Worm (Caenorhabditis elegans) whole organism, young adult: ENCODE measurements around the gene F18G5.6.

ENCODE experiments used
- B0261.1 ChIP-seq: sonication (generic microtip); optimal IDR thresholded peaks from 2 replicates; lab custom pipeline; 2016; ENCODE audit warnings: mild to moderate bottlenecking, missing genetic modification characterization, moderate library complexity, missing compliant biosample characterization
- B0336.3 ChIP-seq: fragments of 200-800 bp; sonication (Bioruptor generic); IDR thresholded peaks from 2 replicates; pipeline ENCODE4 v1.3.6; 2022; ENCODE audit warnings: missing genetic modification characterization, missing compliant biosample characterization
- F23B12.7 ChIP-seq: sonication (generic microtip); optimal IDR thresholded peaks from 2 replicates; lab custom pipeline; 2017; ENCODE audit warnings: missing genetic modification characterization, mild to moderate bottlenecking, missing compliant biosample characterization, antibody characterized with exemption, moderate library complexity; ENCODE audit not compliant: insufficient read depth
- F55B11.4 ChIP-seq: sonication (generic microtip); optimal IDR thresholded peaks from 2 replicates; lab custom pipeline; 2016; ENCODE audit warnings: missing compliant biosample characterization, missing genetic modification characterization, borderline replicate concordance; ENCODE audit not compliant: insufficient read depth
- K11D2.4 ChIP-seq: fragments of 200-800 bp; sonication (Bioruptor generic); IDR thresholded peaks from 2 replicates; pipeline ENCODE4 v1.3.6; 2022; ENCODE audit warnings: missing genetic modification reagents, missing genetic modification characterization, missing compliant biosample characterization
- K12H6.12 ChIP-seq: fragments of 200-800 bp; sonication (Bioruptor generic); optimal IDR thresholded peaks from 2 replicates; lab custom pipeline; 2018; ENCODE audit warnings: mild to moderate bottlenecking, missing genetic modification characterization, missing compliant biosample characterization
- T07F8.4 ChIP-seq: sonication (generic microtip); optimal IDR thresholded peaks from 2 replicates; lab custom pipeline; 2016; ENCODE audit warnings: mild to moderate bottlenecking, missing genetic modification characterization, moderate library complexity, missing compliant biosample characterization
- Y53G8AR.9 ChIP-seq: fragments of 200-800 bp; sonication (Bioruptor generic); conservative IDR thresholded peaks from 2 replicates; pipeline ENCODE4 v1.3.6; 2022; ENCODE audit warnings: missing genetic modification reagents, missing genetic modification characterization, missing compliant biosample characterization
- Y56A3A.18 ChIP-seq: fragments of 200-800 bp; sonication (Bioruptor generic); IDR thresholded peaks from 2 replicates; pipeline ENCODE4 v1.3.6; 2022; ENCODE audit warnings: missing genetic modification reagents, missing genetic modification characterization, missing compliant biosample characterization
- ZK185.1 ChIP-seq: sonication (generic microtip); optimal IDR thresholded peaks from 2 replicates; lab custom pipeline; 2016; ENCODE audit warnings: mild to moderate bottlenecking, missing genetic modification characterization, missing compliant biosample characterization; ENCODE audit not compliant: poor library complexity, severe bottlenecking
- ama-1 ChIP-seq, 3 experiments: fragments of 150-350 bp in 1 of 3; sonication (generic microtip) in 2 of 3; optimal IDR thresholded peaks; 2 replicates each; lab custom pipeline; 2014 to 2018; ENCODE audit warnings: missing biosample characterization in 2 of 3, missing genetic modification characterization in 2 of 3, missing genetic modification reagents in 2 of 3
- athp-1 ChIP-seq: sonication (generic microtip); optimal IDR thresholded peaks from 2 replicates; lab custom pipeline; 2017; ENCODE audit warnings: mild to moderate bottlenecking, missing genetic modification characterization, missing compliant biosample characterization
- bed-1 ChIP-seq: fragments of 200-800 bp; sonication (Bioruptor generic); IDR thresholded peaks from 2 replicates; pipeline ENCODE4 v1.3.6; 2022; ENCODE audit warnings: missing genetic modification reagents, missing genetic modification characterization, missing compliant biosample characterization
- cebp-2 ChIP-seq: fragments of 200-800 bp; sonication (Bioruptor generic); IDR thresholded peaks from 2 replicates; pipeline ENCODE4 v1.3.6; 2022; ENCODE audit warnings: missing genetic modification characterization, missing compliant biosample characterization
- ceh-79 ChIP-seq: sonication (generic microtip); optimal IDR thresholded peaks from 2 replicates; lab custom pipeline; 2017; ENCODE audit warnings: mild to moderate bottlenecking, missing genetic modification characterization, missing compliant biosample characterization
- die-1 ChIP-seq: sonication (generic microtip); optimal IDR thresholded peaks from 2 replicates; lab custom pipeline; 2016; ENCODE audit warnings: missing genotype, mild to moderate bottlenecking, missing genetic modification characterization, missing compliant biosample characterization
- dox-1 ChIP-seq: fragments of 200-800 bp; sonication (Bioruptor generic); IDR thresholded peaks from 2 replicates; pipeline ENCODE4 v1.3.6; 2022; ENCODE audit warnings: missing genetic modification reagents, missing genetic modification characterization, missing compliant biosample characterization
- dpl-1 ChIP-seq: fragments of 150-350 bp; optimal IDR thresholded peaks from 2 replicates; lab custom pipeline; 2014; ENCODE audit warnings: missing biosample characterization, missing genetic modification reagents, missing genetic modification characterization
- him-1 ChIP-seq: sonication (generic microtip); optimal IDR thresholded peaks from 2 replicates; lab custom pipeline; 2016; ENCODE audit warnings: missing genotype, missing genetic modification reagents, missing genetic modification characterization, missing compliant biosample characterization
- hlh-26 ChIP-seq: fragments of 200-800 bp; sonication (Bioruptor generic); conservative IDR thresholded peaks from 2 replicates; pipeline ENCODE4 v1.3.6; 2022; ENCODE audit warnings: missing genetic modification reagents, missing genetic modification characterization, missing compliant biosample characterization
- hmg-20 ChIP-seq: fragments of 200-800 bp; sonication (Bioruptor generic); IDR thresholded peaks from 2 replicates; pipeline ENCODE4 v1.3.6; 2022; ENCODE audit warnings: missing genetic modification reagents, missing genetic modification characterization, missing compliant biosample characterization
- hrde-1 ChIP-seq: sonication (generic microtip); optimal IDR thresholded peaks from 2 replicates; lab custom pipeline; 2016; ENCODE audit warnings: missing genetic modification characterization, mild to moderate bottlenecking, missing compliant biosample characterization, moderate library complexity, missing genotype, missing genetic modification reagents, borderline replicate concordance
- lag-1 ChIP-seq: fragments of 200-800 bp; sonication (Bioruptor generic); IDR thresholded peaks from 2 replicates; pipeline ENCODE4 v1.3.6; 2022; ENCODE audit warnings: missing genetic modification reagents, missing genetic modification characterization, missing compliant biosample characterization
- lin-26 ChIP-seq: fragments of 200-800 bp; sonication (Bioruptor generic); IDR thresholded peaks from 2 replicates; pipeline ENCODE4 v1.3.6; 2022; ENCODE audit warnings: missing genetic modification reagents, missing genetic modification characterization, missing compliant biosample characterization
- lin-35 ChIP-seq, 3 experiments: fragments of 150-350 bp in 2 of 3; sonication (generic microtip) in 1 of 3; optimal IDR thresholded peaks; 2 replicates each; lab custom pipeline; 2014 to 2018; ENCODE audit warnings: missing biosample characterization in 3 of 3, missing genetic modification characterization in 3 of 3, missing genetic modification reagents in 3 of 3
- lin-40 ChIP-seq: sonication (generic microtip); optimal IDR thresholded peaks from 2 replicates; lab custom pipeline; 2016; ENCODE audit warnings: missing genetic modification characterization, mild to moderate bottlenecking, missing compliant biosample characterization, missing genotype, missing genetic modification reagents
- lsl-1 ChIP-seq: fragments of 200-800 bp; sonication (Bioruptor generic); optimal IDR thresholded peaks from 2 replicates; lab custom pipeline; 2018; ENCODE audit warnings: mild to moderate bottlenecking, missing genetic modification characterization, moderate library complexity, missing compliant biosample characterization
- madf-10 ChIP-seq: sonication (generic microtip); optimal IDR thresholded peaks from 2 replicates; lab custom pipeline; 2016; ENCODE audit warnings: mild to moderate bottlenecking, missing genetic modification characterization, missing compliant biosample characterization
- madf-3 ChIP-seq: fragments of 200-800 bp; sonication (Bioruptor generic); IDR thresholded peaks from 2 replicates; pipeline ENCODE4 v1.3.6; 2022; ENCODE audit warnings: missing genetic modification reagents, missing genetic modification characterization, missing compliant biosample characterization
- madf-8 ChIP-seq: fragments of 200-800 bp; sonication (Bioruptor generic); conservative IDR thresholded peaks from 2 replicates; pipeline ENCODE4 v1.3.6; 2022; ENCODE audit warnings: missing genetic modification reagents, missing genetic modification characterization, missing compliant biosample characterization
- mcd-1 ChIP-seq: fragments of 200-800 bp; sonication (Bioruptor generic); IDR thresholded peaks from 2 replicates; pipeline ENCODE4 v1.3.6; 2022; ENCODE audit warnings: missing genetic modification reagents, missing genetic modification characterization, missing compliant biosample characterization
- mes-4 ChIP-seq: sonication (generic microtip); optimal IDR thresholded peaks from 2 replicates; lab custom pipeline; 2016; ENCODE audit warnings: missing genotype, missing genetic modification characterization, missing compliant biosample characterization
- mxl-1 ChIP-seq: sonication (generic microtip); optimal IDR thresholded peaks from 2 replicates; lab custom pipeline; 2016; ENCODE audit warnings: missing genetic modification characterization, missing compliant biosample characterization
- nfya-1 ChIP-seq: sonication (generic microtip); optimal IDR thresholded peaks from 2 replicates; lab custom pipeline; 2017; ENCODE audit warnings: antibody characterized with exemption, missing compliant biosample characterization, missing genetic modification characterization, borderline replicate concordance; ENCODE audit not compliant: insufficient read depth
- nfyb-1 ChIP-seq: fragments of 200-800 bp; sonication (Bioruptor generic); IDR thresholded peaks from 2 replicates; pipeline ENCODE4 v1.3.6; 2022; ENCODE audit warnings: missing genetic modification reagents, missing genetic modification characterization, missing compliant biosample characterization
- nhr-120 ChIP-seq: fragments of 200-800 bp; sonication (Bioruptor generic); IDR thresholded peaks from 2 replicates; pipeline ENCODE4 v1.3.6; 2022; ENCODE audit warnings: missing genetic modification characterization, missing compliant biosample characterization
- nhr-179 ChIP-seq: sonication (generic microtip); optimal IDR thresholded peaks from 2 replicates; lab custom pipeline; 2016; ENCODE audit warnings: mild to moderate bottlenecking, missing genetic modification characterization, missing compliant biosample characterization
- nhr-27 ChIP-seq: fragments of 200-800 bp; sonication (Bioruptor generic); optimal IDR thresholded peaks from 2 replicates; lab custom pipeline; 2018; ENCODE audit warnings: mild to moderate bottlenecking, missing genetic modification characterization, moderate library complexity, missing compliant biosample characterization
- nhr-80 ChIP-seq: sonication (generic microtip); optimal IDR thresholded peaks from 2 replicates; lab custom pipeline; 2016; ENCODE audit warnings: missing genetic modification characterization, missing compliant biosample characterization
- nhr-90 ChIP-seq: sonication (generic microtip); optimal IDR thresholded peaks from 2 replicates; lab custom pipeline; 2016; ENCODE audit warnings: missing genotype, mild to moderate bottlenecking, missing genetic modification characterization, missing compliant biosample characterization
- pha-4 ChIP-seq: fragments of 150-350 bp; sonication (generic microtip); optimal IDR thresholded peaks from 2 replicates; lab custom pipeline; 2014; ENCODE audit warnings: missing biosample characterization, missing genetic modification reagents, missing genetic modification characterization
- rcor-1 ChIP-seq: fragments of 200-800 bp; sonication (Bioruptor generic); IDR thresholded peaks from 2 replicates; pipeline ENCODE4 v1.3.6; 2022; ENCODE audit warnings: missing genetic modification reagents, missing genetic modification characterization, missing compliant biosample characterization
- sdz-38 ChIP-seq: sonication (generic microtip); optimal IDR thresholded peaks from 2 replicates; lab custom pipeline; 2016; ENCODE audit warnings: missing genotype, missing genetic modification characterization, missing compliant biosample characterization
- sea-2 ChIP-seq: fragments of 200-800 bp; sonication (Bioruptor generic); IDR thresholded peaks from 2 replicates; pipeline ENCODE4 v1.3.6; 2022; ENCODE audit warnings: missing genetic modification characterization, missing compliant biosample characterization
- tbx-9 ChIP-seq: sonication (generic microtip); optimal IDR thresholded peaks from 2 replicates; lab custom pipeline; 2016; ENCODE audit warnings: borderline replicate concordance, missing genetic modification characterization, inconsistent platforms, missing compliant biosample characterization
- tlf-1 ChIP-seq: fragments of 200-800 bp; sonication (Bioruptor generic); optimal IDR thresholded peaks from 2 replicates; lab custom pipeline; 2018; ENCODE audit warnings: mild to moderate bottlenecking, missing genetic modification characterization, missing compliant biosample characterization
- unc-130 ChIP-seq: sonication (generic microtip); optimal IDR thresholded peaks from 2 replicates; lab custom pipeline; 2016; ENCODE audit warnings: missing genetic modification reagents, missing genetic modification characterization, missing compliant biosample characterization
- zim-3 ChIP-seq: sonication (generic microtip); optimal IDR thresholded peaks from 2 replicates; lab custom pipeline; 2017; ENCODE audit warnings: mild to moderate bottlenecking, missing genetic modification characterization, moderate library complexity, missing compliant biosample characterization
- ztf-6 ChIP-seq: fragments of 200-800 bp; sonication (Bioruptor generic); IDR thresholded peaks from 2 replicates; pipeline ENCODE4 v1.3.6; 2022; ENCODE audit warnings: missing genetic modification reagents, missing genetic modification characterization, missing compliant biosample characterization

Gene F18G5.6

DNA sequence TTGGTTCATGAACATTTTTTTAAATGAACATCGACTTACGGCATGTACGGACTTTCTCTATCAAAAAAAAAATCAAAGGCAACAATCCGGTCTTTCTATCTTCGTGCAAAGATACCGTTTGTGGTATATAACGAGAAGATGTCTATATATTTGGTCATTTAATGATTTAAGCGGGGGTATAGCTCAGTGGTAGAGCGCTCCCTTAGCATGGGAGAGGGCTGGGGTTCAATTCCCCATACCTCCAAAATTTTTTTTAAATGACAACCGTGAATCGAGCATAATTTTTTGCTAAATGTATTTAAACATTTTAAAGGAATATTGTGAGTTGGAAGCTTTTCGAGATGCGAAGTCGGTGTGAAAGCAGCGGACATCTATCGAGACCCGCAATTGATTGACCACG, 25.4 kb downstream of the F18G5.6 start (continued):
- peak; percentile 58 for TF ChIP-seq T07F8.4 (tag; lab: Kevin White, UChicago)
- TF ChIP-seq hlh-26 (GFP tag; lab: Robert Waterston, UW) = no peak
- TF ChIP-seq die-1 (tag; lab: Kevin White, UChicago) = peak; percentile 86
- no peak for TF ChIP-seq hrde-1
- no peak for TF ChIP-seq zim-3
- TF ChIP-seq nhr-80 (tag; lab: Kevin White, UChicago) = peak; percentile 6
- TF ChIP-seq F23B12.7 = no peak
- no peak for TF ChIP-seq K12H6.12 (tag; lab: Kevin White, UChicago)
- TF ChIP-seq bed-1 (GFP tag; lab: Robert Waterston, UW) = no peak
- TF ChIP-seq mcd-1 (GFP tag; lab: Robert Waterston, UW) = no peak
- TF ChIP-seq Y53G8AR.9 = no peak
- TF ChIP-seq sdz-38 (tag; lab: Kevin White, UChicago) = peak; percentile 7
- peak; percentile 20; the same call in 1 of the 2 replicates for TF ChIP-seq rcor-1 (GFP tag; lab: Robert Waterston, UW)
- TF ChIP-seq lin-26 (GFP tag; lab: Robert Waterston, UW) = peak; percentile 93
- TF ChIP-seq mes-4 (tag; lab: Kevin White, UChicago) = peak; percentile 74
- no peak for TF ChIP-seq cebp-2 (GFP tag; lab: Robert Waterston, UW)
- TF ChIP-seq unc-130 (GFP tag; lab: Kevin White, UChicago) = no peak
- TF ChIP-seq ama-1 (optimal IDR thresholded peaks at IDR 0.05; lab: Kevin White, UChicago) = no peak
- peak; percentile 18 to 84 for TF ChIP-seq ama-1 (GFP tag; optimal IDR thresholded peaks at IDR 0.05; lab: Kevin White, UChicago)
- no peak for TF ChIP-seq dpl-1 (GFP tag; lab: Kevin White, UChicago)
- no peak for TF ChIP-seq tbx-9 (tag; lab: Kevin White, UChicago)
- peak; percentile 76 for TF ChIP-seq B0261.1 (tag; lab: Kevin White, UChicago)
- TF ChIP-seq tlf-1 = no peak
- no peak for TF ChIP-seq lsl-1 (GFP tag; lab: Kevin White, UChicago)
- no peak for TF ChIP-seq madf-8 (GFP tag; lab: Robert Waterston, UW)
- TF ChIP-seq lin-40 = no peak
- no peak for TF ChIP-seq madf-3 (GFP tag; lab: Robert Waterston, UW)
- TF ChIP-seq lag-1 (GFP tag; lab: Robert Waterston, UW) = no peak
- no peak for TF ChIP-seq F55B11.4 (tag; lab: Kevin White, UChicago)
- peak; percentile 57 for TF ChIP-seq mxl-1 (tag; lab: Kevin White, UChicago)
- peak; percentile 15; the same call in 1 of the 2 replicates for TF ChIP-seq nfyb-1
- TF ChIP-seq dox-1 (GFP tag; lab: Robert Waterston, UW) = no peak; the same call in 1 of the 2 replicates
- peak; percentile 69 for TF ChIP-seq nhr-179 (tag; lab: Kevin White, UChicago)
- TF ChIP-seq ceh-79 (tag; lab: Kevin White, UChicago) = no peak
- no peak for TF ChIP-seq nfya-1 (tag; lab: Kevin White, UChicago)
- TF ChIP-seq sea-2 = no peak
- TF ChIP-seq hmg-20 (GFP tag; lab: Robert Waterston, UW) = 0 out of 2 replicates have a peak, but pooled peaks have one; percentile 41
- TF ChIP-seq nhr-27 (tag; lab: Kevin White, UChicago) = no peak
- TF ChIP-seq K11D2.4 = no peak
- TF ChIP-seq madf-10 (tag; lab: Kevin White, UChicago) = peak; percentile 24
- TF ChIP-seq lin-35 (GFP tag; optimal IDR thresholded peaks at IDR 0.05; lab: Kevin White, UChicago) = no peak
- peak; percentile 77 for TF ChIP-seq Y56A3A.18 (GFP tag; lab: Robert Waterston, UW)
- TF ChIP-seq B0336.3 (GFP tag; lab: Robert Waterston, UW) = no peak
- no peak for TF ChIP-seq nhr-120 (GFP tag; lab: Robert Waterston, UW)
- peak; percentile 84 for TF ChIP-seq nhr-90 (tag; lab: Kevin White, UChicago)
- TF ChIP-seq ZK185.1 = peak; percentile 23
- TF ChIP-seq ztf-6 = no peak
- no peak for TF ChIP-seq pha-4 (tag; lab: Kevin White, UChicago)
- TF ChIP-seq him-1 (tag; lab: Kevin White, UChicago) = peak; percentile 86
- peak; percentile 44 for TF ChIP-seq athp-1
